Worm (Caenorhabditis elegans) whole organism, late embryonic: ENCODE results near the gene ser-4.

ENCODE experiments used
- C38D4.7 ChIP-seq: fragments of 200-800 bp; sonication (Bioruptor generic); optimal IDR thresholded peaks from 2 replicates; lab custom pipeline; 2018; ENCODE audit warnings: mild to moderate bottlenecking, missing genetic modification characterization, moderate library complexity, missing compliant biosample characterization
- F13H6.1 ChIP-seq: sonication (generic microtip); optimal IDR thresholded peaks from 2 replicates; lab custom pipeline; 2016; ENCODE audit warnings: missing genetic modification characterization, missing compliant biosample characterization
- T23F11.4 ChIP-seq: fragments of 200-800 bp; sonication (Bioruptor generic); optimal IDR thresholded peaks from 2 replicates; lab custom pipeline; 2018; ENCODE audit warnings: mild to moderate bottlenecking, missing genetic modification characterization, missing compliant biosample characterization
- Y22D7AL.16 ChIP-seq: sonication (generic microtip); optimal IDR thresholded peaks from 2 replicates; lab custom pipeline; 2016; ENCODE audit warnings: missing genetic modification characterization, missing compliant biosample characterization
- ama-1 ChIP-seq: fragments of 150-350 bp; optimal IDR thresholded peaks from 2 replicates; lab custom pipeline; 2014
- ceh-14 ChIP-seq: sonication (generic microtip); optimal IDR thresholded peaks from 2 replicates; lab custom pipeline; 2016; ENCODE audit warnings: missing genotype, missing genetic modification characterization, missing compliant biosample characterization
- ceh-18 ChIP-seq: sonication (generic microtip); optimal IDR thresholded peaks from 2 replicates; lab custom pipeline; 2016; ENCODE audit warnings: missing genetic modification characterization, missing compliant biosample characterization
- ceh-30 ChIP-seq: fragments of 150-350 bp; optimal IDR thresholded peaks from 2 replicates; lab custom pipeline; 2014; ENCODE audit warnings: missing biosample characterization, missing genetic modification characterization
- ceh-31 ChIP-seq: sonication (generic microtip); optimal IDR thresholded peaks from 2 replicates; lab custom pipeline; 2016; ENCODE audit warnings: missing genetic modification characterization, missing compliant biosample characterization
- ceh-34 ChIP-seq: sonication (generic microtip); optimal IDR thresholded peaks from 2 replicates; lab custom pipeline; 2016; ENCODE audit warnings: mild to moderate bottlenecking, missing genetic modification characterization, missing compliant biosample characterization
- ceh-45 ChIP-seq: fragments of 200-800 bp; sonication (Bioruptor generic); IDR thresholded peaks from 2 replicates; pipeline ENCODE4 v1.3.6; 2022; ENCODE audit warnings: missing genetic modification reagents, missing genetic modification characterization, missing compliant biosample characterization
- che-1 ChIP-seq: sonication (generic microtip); optimal IDR thresholded peaks from 2 replicates; lab custom pipeline; 2016; ENCODE audit warnings: mild to moderate bottlenecking, missing genetic modification characterization, missing compliant biosample characterization
- elt-4 ChIP-seq: sonication (generic microtip); optimal IDR thresholded peaks from 2 replicates; lab custom pipeline; 2016; ENCODE audit warnings: missing genetic modification characterization, missing compliant biosample characterization
- ets-4 ChIP-seq: sonication (generic microtip); optimal IDR thresholded peaks from 2 replicates; lab custom pipeline; 2016; ENCODE audit warnings: missing genetic modification characterization, missing compliant biosample characterization
- fkh-10 ChIP-seq: fragments of 150-350 bp; optimal IDR thresholded peaks from 2 replicates; lab custom pipeline; 2014; ENCODE audit warnings: missing biosample characterization, missing genetic modification reagents, missing genetic modification characterization
- fkh-6 ChIP-seq: sonication (generic microtip); optimal IDR thresholded peaks from 2 replicates; lab custom pipeline; 2016; ENCODE audit warnings: missing genetic modification characterization, missing compliant biosample characterization
- gmeb-2 ChIP-seq: sonication (generic microtip); optimal IDR thresholded peaks from 2 replicates; lab custom pipeline; 2016; ENCODE audit warnings: missing genetic modification characterization, inconsistent platforms, missing compliant biosample characterization
- hlh-13 ChIP-seq: fragments of 200-800 bp; sonication (Bioruptor generic); optimal IDR thresholded peaks from 2 replicates; lab custom pipeline; 2018; ENCODE audit warnings: mild to moderate bottlenecking, missing genetic modification characterization, missing compliant biosample characterization
- hlh-30 ChIP-seq: sonication (generic microtip); optimal IDR thresholded peaks from 2 replicates; lab custom pipeline; 2017; ENCODE audit warnings: antibody characterized with exemption, missing genetic modification characterization, missing compliant biosample characterization; ENCODE audit not compliant: insufficient read depth
- lim-6 ChIP-seq: sonication (generic microtip); optimal IDR thresholded peaks from 2 replicates; lab custom pipeline; 2016; ENCODE audit warnings: missing genetic modification characterization, missing compliant biosample characterization
- lin-11 ChIP-seq: fragments of 200-800 bp; sonication (Bioruptor generic); optimal IDR thresholded peaks from 2 replicates; lab custom pipeline; 2018; ENCODE audit warnings: mild to moderate bottlenecking, missing genetic modification characterization, missing compliant biosample characterization
- madf-2 ChIP-seq: sonication (generic microtip); optimal IDR thresholded peaks from 2 replicates; lab custom pipeline; 2017; ENCODE audit warnings: missing genetic modification characterization, missing compliant biosample characterization
- mec-3 ChIP-seq: sonication (generic microtip); optimal IDR thresholded peaks from 2 replicates; lab custom pipeline; 2016; ENCODE audit warnings: borderline replicate concordance, missing genetic modification characterization, missing compliant biosample characterization
- npax-4 ChIP-seq: sonication (generic microtip); optimal IDR thresholded peaks from 2 replicates; lab custom pipeline; 2016; ENCODE audit warnings: missing genetic modification characterization, missing compliant biosample characterization
- pat-9 ChIP-seq: fragments of 200-800 bp; sonication (Bioruptor generic); optimal IDR thresholded peaks from 2 replicates; lab custom pipeline; 2018; ENCODE audit warnings: mild to moderate bottlenecking, missing genetic modification characterization, moderate library complexity, missing compliant biosample characterization
- pax-1 ChIP-seq: fragments of 150-350 bp; optimal IDR thresholded peaks from 2 replicates; lab custom pipeline; 2014; ENCODE audit warnings: missing biosample characterization, missing genetic modification characterization
- pha-2 ChIP-seq: sonication (generic microtip); optimal IDR thresholded peaks from 2 replicates; lab custom pipeline; 2017; ENCODE audit warnings: mild to moderate bottlenecking, missing genetic modification characterization, missing compliant biosample characterization
- pros-1 ChIP-seq: fragments of 150-350 bp; optimal IDR thresholded peaks from 2 replicates; lab custom pipeline; 2014; ENCODE audit warnings: missing biosample characterization, missing genetic modification reagents, missing genetic modification characterization
- ref-2 ChIP-seq: sonication (generic microtip); optimal IDR thresholded peaks from 2 replicates; lab custom pipeline; 2016; ENCODE audit warnings: missing genetic modification characterization, missing compliant biosample characterization
- sox-2 ChIP-seq: fragments of 200-800 bp; sonication (Bioruptor generic); IDR thresholded peaks from 2 replicates; pipeline ENCODE4 v1.3.6; 2022; ENCODE audit warnings: missing genetic modification reagents, missing genetic modification characterization, missing compliant biosample characterization
- syd-9 ChIP-seq: sonication (generic microtip); optimal IDR thresholded peaks from 2 replicates; lab custom pipeline; 2016; ENCODE audit warnings: mild to moderate bottlenecking, missing genetic modification characterization, moderate library complexity, missing compliant biosample characterization
- ttx-3 ChIP-seq: sonication (generic microtip); optimal IDR thresholded peaks from 2 replicates; lab custom pipeline; 2016; ENCODE audit warnings: missing genetic modification reagents, missing genetic modification characterization, missing compliant biosample characterization
- unc-3 ChIP-seq, 2 experiments: fragments of 200-800 bp in 1 of 2; sonication (Bioruptor generic) in 1 of 2; sonication (generic microtip) in 1 of 2; conservative IDR thresholded peaks in 1 of 2; optimal IDR thresholded peaks in 1 of 2; 2 replicates each; pipeline versions ENCODE4 v1.3.6 to Lab custom; 2016 to 2022; ENCODE audit warnings: missing compliant biosample characterization in 2 of 2, missing genetic modification characterization in 2 of 2, missing genetic modification reagents in 1 of 2
- unc-86 ChIP-seq: sonication (generic microtip); optimal IDR thresholded peaks from 2 replicates; lab custom pipeline; 2016; ENCODE audit warnings: missing genetic modification characterization, missing compliant biosample characterization
- ztf-16 ChIP-seq: sonication (generic microtip); optimal IDR thresholded peaks from 2 replicates; lab custom pipeline; 2017; ENCODE audit warnings: missing genetic modification characterization, missing compliant biosample characterization

The ser-4 gene

ce11 chrIII:1764463-1764862 is 31.6 kb upstream of the ser-4 start:
- TF ChIP-seq fkh-6, result no peak

ce11 chrIII:1763222-1763621 is 30.3 kb upstream of the ser-4 start, which contains the start of gene cnc-6:
cnc-6 (plus strand) TSS chrIII:1763522.
- TF ChIP-seq fkh-10, result no peak
- no peak for TF ChIP-seq ama-1
- TF ChIP-seq ceh-14 (tag; lab: Kevin White, UChicago), result no peak
- TF ChIP-seq pat-9, result no peak
- TF ChIP-seq hlh-13 (GFP tag; lab: Kevin White, UChicago), result no peak
- TF ChIP-seq T23F11.4 (GFP tag; lab: Kevin White, UChicago), result no peak
- TF ChIP-seq pax-1 (tag; lab: Kevin White, UChicago), result no peak
- TF ChIP-seq mec-3 (tag; lab: Kevin White, UChicago), result no peak
- TF ChIP-seq che-1 (tag; lab: Kevin White, UChicago), result no peak
- TF ChIP-seq unc-3 (GFP tag; conservative IDR thresholded peaks at IDR 0.05; lab: Robert Waterston, UW), result no peak
- TF ChIP-seq unc-3 (tag; optimal IDR thresholded peaks at IDR 0.05; lab: Kevin White, UChicago), result no peak
- TF ChIP-seq F13H6.1 (tag; lab: Kevin White, UChicago), result no peak

ce11 chrIII:1758632-1759031 is 25.7 kb upstream of the ser-4 start, which contains the start of gene Y46E12A.2:
Y46E12A.2 (plus strand) TSS chrIII:1758932.
- TF ChIP-seq ceh-31 (tag; lab: Kevin White, UChicago) (no peak), hlh-30 (tag; lab: Kevin White, UChicago) (no peak), ref-2 (tag; lab: Kevin White, UChicago) (no peak), Y22D7AL.16 (tag; lab: Kevin White, UChicago) (no peak), npax-4 (tag; lab: Kevin White, UChicago) (no peak), fkh-10 (no peak), syd-9 (no peak), sox-2 (GFP tag; lab: Robert Waterston, UW) (no peak), gmeb-2 (tag; lab: Kevin White, UChicago) (no peak), elt-4 (tag; lab: Kevin White, UChicago) (no peak), ztf-16 (no peak), unc-86 (tag; lab: Kevin White, UChicago) (no peak), lin-11 (tag; lab: Kevin White, UChicago) (no peak), T23F11.4 (GFP tag; lab: Kevin White, UChicago) (no peak), C38D4.7 (GFP tag; lab: Kevin White, UChicago) (no peak), ceh-14 (tag; lab: Kevin White, UChicago) (no peak), fkh-6 (no peak)

DNA sequence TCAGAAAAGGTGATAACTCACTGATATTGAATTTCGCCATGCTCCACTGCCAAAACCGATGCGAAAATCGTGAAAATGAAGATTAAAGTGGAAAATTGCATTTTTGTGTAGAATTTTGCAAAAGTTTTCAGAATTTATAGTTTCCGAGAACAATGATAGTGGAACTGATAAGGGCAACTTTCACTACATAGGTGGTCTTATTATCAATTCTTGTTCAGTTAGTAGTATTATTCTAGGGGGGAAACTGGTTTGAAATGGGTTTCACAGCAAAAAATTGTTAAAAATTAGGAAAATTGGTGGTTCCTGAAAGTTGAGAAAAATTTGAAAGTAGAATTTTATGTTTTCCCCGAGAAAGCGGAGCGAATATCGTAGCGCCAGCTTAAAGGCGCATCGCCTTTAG is 25.2 kb upstream of the ser-4 start, which contains the start of gene Y46E12A.5:
Gene Y46E12A.5 (minus strand): TSS at position 101 of the 400 bp plus-strand sequence.
- TF ChIP-seq ets-4 (tag; lab: Kevin White, UChicago) (no peak), pros-1 (tag; lab: Kevin White, UChicago) (no peak), madf-2 (tag; lab: Kevin White, UChicago) (no peak), lim-6 (tag; lab: Kevin White, UChicago) (no peak), C38D4.7 (GFP tag; lab: Kevin White, UChicago) (no peak), ceh-18 (tag; lab: Kevin White, UChicago) (no peak), ceh-45 (GFP tag; lab: Robert Waterston, UW) (no peak), hlh-13 (GFP tag; lab: Kevin White, UChicago) (no peak), ceh-34 (tag; lab: Kevin White, UChicago) (no peak), pha-2 (tag; lab: Kevin White, UChicago) (no peak), ceh-30 (tag; lab: Kevin White, UChicago) (no peak), ttx-3 (tag; lab: Kevin White, UChicago) (no peak), mec-3 (tag; lab: Kevin White, UChicago) (no peak)
